Worm (Caenorhabditis elegans) whole organism, midembryonic: ENCODE data around the gene F18A12.7.
"Not testable (repeated sequence)": the region's sequence is repeated elsewhere in the genome, so short reads cannot be mapped to it uniquely, and the experiment has no call there.

ENCODE experiments used
- T22C8.4 ChIP-seq: fragments of 200-800 bp; sonication (Bioruptor generic); IDR thresholded peaks from 2 replicates; pipeline ENCODE4 v1.3.6; 2022; ENCODE audit warnings: missing genetic modification characterization, missing compliant biosample characterization
- cog-1 ChIP-seq: sonication (generic microtip); optimal IDR thresholded peaks from 2 replicates; lab custom pipeline; 2016; ENCODE audit warnings: missing genetic modification characterization, missing compliant biosample characterization
- flt-1 ChIP-seq: fragments of 200-800 bp; sonication (Bioruptor generic); IDR thresholded peaks from 2 replicates; pipeline ENCODE4 v1.3.6; 2022; ENCODE audit warnings: missing genetic modification characterization, missing compliant biosample characterization
- klf-2 ChIP-seq: fragments of 200-800 bp; sonication (Bioruptor generic); conservative IDR thresholded peaks from 2 replicates; pipeline ENCODE4 v1.3.6; 2022; ENCODE audit warnings: missing genetic modification reagents, missing genetic modification characterization, missing compliant biosample characterization
- med-1 ChIP-seq: sonication (generic microtip); optimal IDR thresholded peaks from 2 replicates; lab custom pipeline; 2017; ENCODE audit warnings: missing genetic modification characterization, mild to moderate bottlenecking, missing compliant biosample characterization, antibody characterized with exemption, missing genetic modification reagents; ENCODE audit not compliant: insufficient read depth
- ref-1 ChIP-seq: fragments of 200-800 bp; sonication (Bioruptor generic); conservative IDR thresholded peaks from 2 replicates; pipeline ENCODE4 v1.3.6; 2022; ENCODE audit warnings: missing genetic modification reagents, missing genetic modification characterization, missing compliant biosample characterization
- tab-1 ChIP-seq: fragments of 200-800 bp; sonication (Bioruptor generic); IDR thresholded peaks from 2 replicates; pipeline ENCODE4 v1.3.6; 2022; ENCODE audit warnings: missing genetic modification characterization, missing compliant biosample characterization
- ztf-23 ChIP-seq: fragments of 200-800 bp; sonication (Bioruptor generic); IDR thresholded peaks from 2 replicates; pipeline ENCODE4 v1.3.6; 2022; ENCODE audit warnings: missing genetic modification reagents, missing genetic modification characterization, missing compliant biosample characterization
- ztf-29 ChIP-seq: fragments of 200-800 bp; sonication (Bioruptor generic); IDR thresholded peaks from 2 replicates; pipeline ENCODE4 v1.3.6; 2022; ENCODE audit warnings: missing genetic modification reagents, missing genetic modification characterization, missing compliant biosample characterization

Gene F18A12.7

ce11 chrII:3414383-3414910, at the start of gene F18A12.7, which contains the start of gene F18A12.2:
F18A12.7 (minus strand) TSS chrII:3414483.
F18A12.2 (plus strand) TSS chrII:3414860.
- no peak for TF ChIP-seq ref-1 (GFP tag; lab: Robert Waterston, UW)

ce11 chrII:3463097-3463496, 48.8 kb upstream of the F18A12.7 start, which contains the start of gene C16C8.9:
C16C8.9 (minus strand) TSS chrII:3463197.
- TF ChIP-seq med-1 (GFP tag; lab: Kevin White, UChicago) (no peak), ztf-29 (GFP tag; lab: Robert Waterston, UW) (no peak), ztf-23 (GFP tag; lab: Robert Waterston, UW) (no peak), klf-2 (GFP tag; lab: Robert Waterston, UW) (no peak), flt-1 (no peak), tab-1 (GFP tag; lab: Robert Waterston, UW) (no peak), T22C8.4 (GFP tag; lab: Robert Waterston, UW) (no peak), ref-1 (GFP tag; lab: Robert Waterston, UW) (no peak), cog-1 (no peak)

- TF ChIP-seq tab-1 (GFP tag; lab: Robert Waterston, UW), result no peak
- no peak for TF ChIP-seq cog-1
- no peak for TF ChIP-seq T22C8.4 (GFP tag; lab: Robert Waterston, UW)
- TF ChIP-seq flt-1, result no peak
- TF ChIP-seq klf-2 (GFP tag; lab: Robert Waterston, UW), result no peak
- TF ChIP-seq med-1 (GFP tag; lab: Kevin White, UChicago), result no peak
These were observed 47.3 kb upstream of the F18A12.7 start, which contains the start of gene C16C8.8 for ce11 chrII:3461586-3461985. C16C8.8 (minus strand) TSS chrII:3461686.

- no peak for TF ChIP-seq med-1 (GFP tag; lab: Kevin White, UChicago)
- TF ChIP-seq ref-1 (GFP tag; lab: Robert Waterston, UW), result no peak
- TF ChIP-seq ztf-23 (GFP tag; lab: Robert Waterston, UW), result no peak
- no peak for TF ChIP-seq ztf-29 (GFP tag; lab: Robert Waterston, UW)
- TF ChIP-seq tab-1 (GFP tag; lab: Robert Waterston, UW), result no peak
- TF ChIP-seq flt-1, result no peak
- no peak for TF ChIP-seq cog-1
- no peak for TF ChIP-seq T22C8.4 (GFP tag; lab: Robert Waterston, UW)
- TF ChIP-seq klf-2 (GFP tag; lab: Robert Waterston, UW), result no peak
These were observed 45.8 kb upstream of the F18A12.7 start, which contains the start of gene C16C8.7 for ce11 chrII:3460048-3460447. C16C8.7 (minus strand) TSS chrII:3460148.

DNA sequence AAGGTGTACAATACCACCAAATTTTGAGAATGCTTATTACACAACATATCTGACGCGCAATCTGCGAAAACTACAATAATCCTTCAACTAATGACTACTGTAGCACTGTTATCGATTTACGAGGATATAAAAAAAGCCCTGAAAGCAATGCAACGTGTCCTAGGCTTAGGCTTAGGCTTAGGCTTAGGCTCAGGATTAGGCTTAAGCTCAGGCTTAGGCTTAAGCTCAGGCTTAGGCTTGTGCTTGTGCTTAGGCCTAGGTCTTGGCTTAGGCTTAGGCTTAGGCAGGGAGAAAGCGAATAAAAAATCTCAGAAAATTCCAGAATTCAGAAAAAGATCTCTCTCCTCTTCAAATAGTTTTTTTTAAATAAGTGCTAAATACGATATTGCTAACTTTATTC, 44.9 kb upstream of the F18A12.7 start:
- TF ChIP-seq cog-1 (no peak), ref-1 (GFP tag; lab: Robert Waterston, UW) (no peak)

DNA sequence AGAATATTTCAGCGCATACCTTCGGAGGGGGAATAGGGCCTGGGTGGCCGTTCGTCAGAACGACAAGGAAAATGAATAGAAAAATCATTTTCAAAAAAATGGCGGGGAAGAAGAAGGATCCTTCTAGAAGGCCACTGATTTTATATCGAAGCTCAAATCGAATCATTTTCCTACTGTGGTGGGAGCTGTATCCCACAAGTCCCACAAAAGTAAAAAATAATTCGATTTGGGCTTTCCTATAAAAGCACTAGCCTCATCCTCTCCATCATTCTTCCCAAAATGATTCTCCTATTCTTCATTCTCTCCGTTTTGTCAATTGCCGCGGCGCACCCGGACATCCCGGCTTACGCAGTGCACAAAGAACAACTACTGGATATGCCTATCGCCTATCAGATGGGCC, 43.9 kb upstream of the F18A12.7 start, which contains the start of the genes C16C8.26 and C16C8.19:
TSS of gene C16C8.26 (minus strand) at position 101 of the 400 bp plus-strand sequence.
TSS of gene C16C8.19 (plus strand) at position 279 of the 400 bp plus-strand sequence.
- TF ChIP-seq flt-1, result no peak
- no peak for TF ChIP-seq cog-1
- TF ChIP-seq ztf-29 (GFP tag; lab: Robert Waterston, UW), result no peak; the same call in 1 of the 2 replicates
- no peak for TF ChIP-seq med-1 (GFP tag; lab: Kevin White, UChicago)
- TF ChIP-seq ztf-23 (GFP tag; lab: Robert Waterston, UW), result no peak
- TF ChIP-seq klf-2 (GFP tag; lab: Robert Waterston, UW), result no peak
- no peak for TF ChIP-seq ref-1 (GFP tag; lab: Robert Waterston, UW)
- no peak for TF ChIP-seq T22C8.4 (GFP tag; lab: Robert Waterston, UW)
- no peak for TF ChIP-seq tab-1 (GFP tag; lab: Robert Waterston, UW)

- TF ChIP-seq flt-1, result no peak
- TF ChIP-seq tab-1 (GFP tag; lab: Robert Waterston, UW), result no peak
- TF ChIP-seq med-1 (GFP tag; lab: Kevin White, UChicago), result no peak
- no peak for TF ChIP-seq ztf-23 (GFP tag; lab: Robert Waterston, UW)
- no peak for TF ChIP-seq klf-2 (GFP tag; lab: Robert Waterston, UW)
These were observed 39.2 kb upstream of the F18A12.7 start, which contains the start of gene C16C8.11 for ce11 chrII:3453521-3453920. C16C8.11 (plus strand) TSS chrII:3453708.

DNA sequence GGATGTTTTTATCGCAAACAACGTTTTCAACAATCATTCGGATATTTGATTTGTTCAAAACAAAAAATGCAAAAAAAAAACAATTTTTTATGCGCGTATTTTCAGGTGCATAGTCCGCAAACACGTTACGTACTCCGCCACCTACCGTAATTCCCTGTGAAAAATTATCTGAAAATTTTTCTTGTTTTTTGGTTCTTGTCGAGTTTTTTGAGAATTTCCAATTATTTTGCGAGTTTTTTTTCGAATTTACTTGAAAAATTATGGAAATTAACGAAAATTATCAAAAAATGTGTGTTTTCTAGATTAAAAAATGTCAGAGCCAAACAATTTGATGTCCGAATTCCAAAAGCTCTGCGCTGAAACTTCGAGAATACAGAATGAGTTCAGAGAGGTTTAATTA, 38.1 kb upstream of the F18A12.7 start, which contains the start of gene C16C8.12:
TSS of gene C16C8.12 (plus strand) at position 301 of the 400 bp plus-strand sequence.
- TF ChIP-seq ref-1 (GFP tag; lab: Robert Waterston, UW) (no peak), ztf-23 (GFP tag; lab: Robert Waterston, UW) (no peak), klf-2 (GFP tag; lab: Robert Waterston, UW) (no peak), tab-1 (GFP tag; lab: Robert Waterston, UW) (no peak), ztf-29 (GFP tag; lab: Robert Waterston, UW) (no peak), med-1 (GFP tag; lab: Kevin White, UChicago) (no peak), T22C8.4 (GFP tag; lab: Robert Waterston, UW) (no peak), flt-1 (no peak), cog-1 (no peak)

ce11 chrII:3449514-3449913, 35.2 kb upstream of the F18A12.7 start, which contains the start of gene C16C8.14:
C16C8.14 (plus strand) TSS chrII:3449814.
- TF ChIP-seq ztf-29, klf-2, T22C8.4 (GFP tag; lab: Robert Waterston, UW): not testable (repeated sequence)

DNA sequence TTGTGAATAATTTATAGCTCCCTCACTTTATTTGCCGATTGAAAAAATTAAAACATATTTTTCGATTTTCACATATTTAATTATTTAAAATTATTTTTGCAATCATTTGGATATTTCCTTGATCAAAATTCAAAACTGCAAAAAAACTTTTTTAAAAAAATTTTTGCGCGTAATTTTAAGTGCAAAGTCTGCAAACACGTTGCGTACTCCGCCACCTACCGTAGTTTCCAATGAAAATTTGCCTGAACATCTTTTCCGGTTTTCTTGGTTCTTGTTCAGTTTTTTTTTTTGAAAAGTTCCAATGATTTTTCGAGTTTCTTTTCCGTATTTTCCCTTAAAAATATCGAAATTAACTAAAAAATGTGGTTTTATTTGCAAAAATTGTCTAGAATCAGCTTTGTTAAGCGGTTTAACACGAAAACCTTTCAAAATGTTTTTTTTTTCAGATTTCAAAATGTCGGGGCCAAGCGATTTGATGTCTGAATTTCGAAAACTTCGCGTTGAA, 34.5 kb upstream of the F18A12.7 start, which contains the start of gene C16C8.25:
TSS of gene C16C8.25 (plus strand) at position 455 of the 505 bp plus-strand sequence.
- no peak for TF ChIP-seq med-1 (GFP tag; lab: Kevin White, UChicago)
